Fruit fly (Drosophila melanogaster): Measurements from ENCODE around the gene CG44227.

Gene CG44227

DNA sequence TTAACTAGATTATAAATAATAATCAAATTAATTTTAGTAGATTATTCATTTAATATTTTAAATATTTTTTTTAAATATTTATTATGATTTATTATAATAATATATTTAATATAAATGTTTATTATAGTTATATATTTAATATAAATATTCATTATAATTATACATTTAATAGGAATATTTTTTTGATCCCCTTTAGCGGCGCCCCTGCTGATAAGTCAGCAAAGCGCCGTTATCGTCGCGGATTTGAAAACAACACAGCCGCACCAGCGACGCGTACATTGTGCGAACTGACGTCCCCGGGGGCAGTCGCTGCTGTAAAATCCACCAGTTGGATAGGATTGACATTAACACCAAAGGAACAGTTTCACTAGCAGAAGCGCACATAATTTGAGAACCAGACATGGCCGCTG is 27.8 kb upstream of the CG44227 start, which contains the start of gene CG8112 (continued):
- peak; percentile 12 for TF ChIP-seq Asciz (GFP tag; optimal IDR thresholded peaks at IDR 0.05)
- peak; percentile 22 for TF ChIP-seq CG9437 (GFP tag; optimal IDR thresholded peaks at IDR 0.05)
- TF ChIP-seq phol (tag; optimal IDR thresholded peaks at IDR 0.05) = no peak
- peak; percentile 39 for TF ChIP-seq Hand (GFP tag; optimal IDR thresholded peaks at IDR 0.05)
- TF ChIP-seq HHEX (GFP tag; optimal IDR thresholded peaks at IDR 0.05) = peak; percentile 6
- TF ChIP-seq ap (GFP tag; IDR thresholded peaks at IDR 0.05) = 0 out of 2 replicates have a peak, but pooled peaks have one; percentile 13
- peak; percentile 6 for TF ChIP-seq Nf-YB (GFP tag; optimal IDR thresholded peaks at IDR 0.05)
- peak; percentile 57 for TF ChIP-seq CG18262 (tag; optimal IDR thresholded peaks at IDR 0.05)
- TF ChIP-seq Hr3 (GFP tag; optimal IDR thresholded peaks at IDR 0.05) = no peak
- no peak for TF ChIP-seq Nf-YC (tag; optimal IDR thresholded peaks at IDR 0.05)
- peak; percentile 65 for TF ChIP-seq lab (GFP tag; optimal IDR thresholded peaks at IDR 0.05)
- peak; percentile 21 for TF ChIP-seq CG17385 (GFP tag; optimal IDR thresholded peaks at IDR 0.05)

DNA sequence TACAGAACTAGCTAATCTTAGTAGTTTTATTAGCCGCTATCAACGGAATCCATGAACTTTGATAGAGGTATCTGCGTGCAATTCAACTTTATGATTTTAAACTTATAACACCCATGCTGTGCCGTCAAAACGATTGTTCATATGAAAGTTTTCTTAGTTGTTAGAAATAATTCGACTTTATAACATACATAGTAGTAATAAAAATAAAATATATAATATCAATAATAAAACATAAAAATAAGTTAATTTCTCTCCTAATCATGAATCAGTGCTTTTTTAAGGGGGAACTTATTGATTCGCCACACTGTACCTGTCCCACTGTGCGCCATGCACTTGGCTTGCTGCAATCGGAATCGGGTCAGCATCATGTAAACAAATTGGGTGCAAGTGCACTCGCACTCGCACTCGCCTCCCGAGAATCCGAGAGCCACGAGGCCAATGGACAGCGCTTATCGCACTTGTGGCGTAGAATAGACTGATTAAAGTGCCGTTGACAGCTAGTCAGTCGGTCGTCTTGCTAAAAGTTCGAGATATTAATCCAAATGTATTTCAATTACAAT is 27.0 kb upstream of the CG44227 start:
- TF ChIP-seq CkIIα-i1 (GFP tag; IDR thresholded peaks at IDR 0.05) (no peak), Asciz (GFP tag; optimal IDR thresholded peaks at IDR 0.05) (peak; percentile 41), CG3281 (GFP tag; optimal IDR thresholded peaks at IDR 0.05) (no peak), sens (GFP tag) (no peak), grau (tag; optimal IDR thresholded peaks at IDR 0.05) (no peak), jigr1 (GFP tag; IDR thresholded peaks at IDR 0.05) (no peak), row (GFP tag; IDR thresholded peaks at IDR 0.05) (peak; percentile 37; the same call in 1 of the 3 replicates), CG17385 (GFP tag; optimal IDR thresholded peaks at IDR 0.05) (peak; percentile 19), cg (GFP tag; optimal IDR thresholded peaks at IDR 0.05) (no peak), CG15601 (tag; optimal IDR thresholded peaks at IDR 0.05) (peak; percentile 4), Mrtf (GFP tag; IDR thresholded peaks at IDR 0.05) (no peak), CG2712 (tag; optimal IDR thresholded peaks at IDR 0.05) (peak; percentile 8), CoRest (tag; optimal IDR thresholded peaks at IDR 0.05) (no peak), CG17612 (GFP tag; IDR thresholded peaks at IDR 0.05) (no peak), stwl (tag; optimal IDR thresholded peaks at IDR 0.05) (no peak), Poxn (GFP tag; IDR thresholded peaks at IDR 0.05) (no peak), PHDP (tag; optimal IDR thresholded peaks at IDR 0.05) (peak; percentile 3), CG15514 (GFP tag; optimal IDR thresholded peaks at IDR 0.05) (no peak), Oli (tag; optimal IDR thresholded peaks at IDR 0.05) (peak; percentile 45), wek (GFP tag; optimal IDR thresholded peaks at IDR 0.05) (no peak), hb (GFP tag; IDR thresholded peaks at IDR 0.05; ENCODE audit: partially characterized antibody) (no peak), Atf3 (GFP tag; optimal IDR thresholded peaks at IDR 0.05) (no peak), Ssrp (tag; optimal IDR thresholded peaks at IDR 0.05) (no peak), CG13424 (tag; optimal IDR thresholded peaks at IDR 0.05) (peak; percentile 17), ato (GFP tag; IDR thresholded peaks at IDR 0.05; ENCODE audit: partially characterized antibody) (no peak), CG10979 (tag; optimal IDR thresholded peaks at IDR 0.05) (peak; percentile 18), mirr (GFP tag; optimal IDR thresholded peaks at IDR 0.05) (peak; percentile 48), NC2β (GFP tag; optimal IDR thresholded peaks at IDR 0.05) (no peak), CG8359 (GFP tag; optimal IDR thresholded peaks at IDR 0.05; ENCODE audit: borderline replicate concordance) (no peak), CG33213 (GFP tag; optimal IDR thresholded peaks at IDR 0.05) (no peak), psq (GFP tag; optimal IDR thresholded peaks at IDR 0.05) (no peak), BtbVII (GFP tag; optimal IDR thresholded peaks at IDR 0.05) (no peak), CG10267 (tag; optimal IDR thresholded peaks at IDR 0.05) (no peak), Six4 (GFP tag; optimal IDR thresholded peaks at IDR 0.05) (no peak), phol (tag; optimal IDR thresholded peaks at IDR 0.05) (peak; percentile 19), crc (GFP tag; optimal IDR thresholded peaks at IDR 0.05) (no peak), CG15269 (tag; optimal IDR thresholded peaks at IDR 0.05) (peak; percentile 9), CG14441 (GFP tag; IDR thresholded peaks at IDR 0.05) (no peak), Hr51 (GFP tag; optimal IDR thresholded peaks at IDR 0.05) (peak in 1 of 2 experiments; percentile 63)
